Fruit fly (Drosophila melanogaster): ENCODE data around the gene CG5194.

CG5194 gene

dm6 chr3L:8979780-8980179, 29.9 kb downstream of the CG5194 start, which contains the start of gene CG5644:
Gene CG5644 (minus strand): TSS chr3L:8979880.
- no peak for TF ChIP-seq CG6854 (GFP tag; optimal IDR thresholded peaks at IDR 0.05)
- no peak for TF ChIP-seq Eip78C (GFP tag)

dm6 chr3L:8978678-8979413, 30.8 kb downstream of the CG5194 start:
- TF ChIP-seq Lpt (GFP tag; optimal IDR thresholded peaks at IDR 0.05): no peak
- TF ChIP-seq Hr39 (GFP tag; optimal IDR thresholded peaks at IDR 0.05): peak; percentile 70
- TF ChIP-seq CG11762 (GFP tag; optimal IDR thresholded peaks at IDR 0.05; ENCODE audit: insufficient read depth): no peak
- TF ChIP-seq Eip78C (GFP tag): peak; percentile 60
- TF ChIP-seq CG34406 (GFP tag; optimal IDR thresholded peaks at IDR 0.05): peak; percentile 29
- TF ChIP-seq CG8632 (GFP tag; optimal IDR thresholded peaks at IDR 0.05): peak; percentile 6
- TF ChIP-seq CG3919 (GFP tag; optimal IDR thresholded peaks at IDR 0.05): no peak
- TF ChIP-seq CG8119 (GFP tag; IDR thresholded peaks at IDR 0.05): peak; percentile 72; the same call in 2 of the 3 replicates
- no peak for TF ChIP-seq CG7368 (GFP tag; optimal IDR thresholded peaks at IDR 0.05)
- peak; percentile 28 for TF ChIP-seq CG10631 (GFP tag; optimal IDR thresholded peaks at IDR 0.05)
- no peak for TF ChIP-seq dsx (GFP tag; optimal IDR thresholded peaks at IDR 0.05; ENCODE audit: poor library complexity, severe bottlenecking)
- peak; percentile 61 for TF ChIP-seq OdsH (GFP tag; optimal IDR thresholded peaks at IDR 0.05)
- TF ChIP-seq salr (GFP tag; optimal IDR thresholded peaks at IDR 0.05): no peak
- no peak for TF ChIP-seq Met (GFP tag; optimal IDR thresholded peaks at IDR 0.05)
- peak; percentile 40 for TF ChIP-seq Sox14 (GFP tag; optimal IDR thresholded peaks at IDR 0.05)
- peak; percentile 54; the same call in 1 of the 2 replicates for TF ChIP-seq Gug (GFP tag; IDR thresholded peaks at IDR 0.05)
- TF ChIP-seq acj6 (GFP tag; optimal IDR thresholded peaks at IDR 0.05): peak; percentile 46
- peak; percentile 35 for TF ChIP-seq cyc (GFP tag; optimal IDR thresholded peaks at IDR 0.05)
- peak in 1 of 2 experiments; percentile 85 for TF ChIP-seq ss (GFP tag; optimal IDR thresholded peaks at IDR 0.05)
- peak; percentile 28 for TF ChIP-seq lz (GFP tag; optimal IDR thresholded peaks at IDR 0.05)
- TF ChIP-seq achi (GFP tag; optimal IDR thresholded peaks at IDR 0.05): peak; percentile 22
- TF ChIP-seq eg (GFP tag; IDR thresholded peaks at IDR 0.05): peak; percentile 82
- TF ChIP-seq topi (GFP tag; optimal IDR thresholded peaks at IDR 0.05): peak; percentile 27
- peak; percentile 71 for TF ChIP-seq Hr4 (GFP tag; optimal IDR thresholded peaks at IDR 0.05)
- peak; percentile 62 for TF ChIP-seq CG31627 (GFP tag; optimal IDR thresholded peaks at IDR 0.05)
- TF ChIP-seq esn (GFP tag; optimal IDR thresholded peaks at IDR 0.05): peak; percentile 58
- peak; percentile 60; the same call in 2 of the 3 replicates for TF ChIP-seq CG6163 (GFP tag; IDR thresholded peaks at IDR 0.05)
- peak; percentile 18 for TF ChIP-seq CG6792 (GFP tag; optimal IDR thresholded peaks at IDR 0.05)
- no peak for TF ChIP-seq Sox15 (GFP tag; optimal IDR thresholded peaks at IDR 0.05)
- TF ChIP-seq CG10669 (GFP tag; optimal IDR thresholded peaks at IDR 0.05): no peak
- peak; percentile 80; the same call in 1 of the 2 replicates for TF ChIP-seq CG11294 (GFP tag; IDR thresholded peaks at IDR 0.05)
- TF ChIP-seq fkh (GFP tag; optimal IDR thresholded peaks at IDR 0.05): peak; percentile 67
- no peak for TF ChIP-seq CG16779 (tag; optimal IDR thresholded peaks at IDR 0.05)
- peak; percentile 63 for TF ChIP-seq net (GFP tag; optimal IDR thresholded peaks at IDR 0.05)
- peak; percentile 86 for TF ChIP-seq CG15336 (GFP tag; IDR thresholded peaks at IDR 0.05)
- peak; percentile 81 for TF ChIP-seq svp (GFP tag)
- TF ChIP-seq CG11902 (GFP tag; optimal IDR thresholded peaks at IDR 0.05): no peak
- TF ChIP-seq CG32006 (GFP tag; optimal IDR thresholded peaks at IDR 0.05): peak; percentile 66

Measured in whole organism, prepupa.